Worm (Caenorhabditis elegans) whole organism, L3 larva: ENCODE measurements around the gene romo-1.

ENCODE experiments used
- ceh-82 ChIP-seq: fragments of 150-350 bp; optimal IDR thresholded peaks from 2 replicates; lab custom pipeline; 2014; ENCODE audit warnings: missing biosample characterization, missing genetic modification characterization
- egl-27 ChIP-seq: sonication (generic microtip); optimal IDR thresholded peaks from 4 replicates; lab custom pipeline; 2017; ENCODE audit warnings: missing biosample characterization, missing genetic modification reagents, missing genetic modification characterization
- fos-1 ChIP-seq: fragments of 150-350 bp; optimal IDR thresholded peaks from 2 replicates; lab custom pipeline; 2014; ENCODE audit warnings: missing biosample characterization, missing genetic modification characterization
- nhr-11 ChIP-seq: fragments of 150-350 bp; optimal IDR thresholded peaks from 2 replicates; lab custom pipeline; 2014; ENCODE audit warnings: missing biosample characterization, missing genetic modification characterization
- nhr-28 ChIP-seq: fragments of 150-350 bp; optimal IDR thresholded peaks from 2 replicates; lab custom pipeline; 2014; ENCODE audit warnings: missing biosample characterization, missing genetic modification characterization
- unc-62 ChIP-seq: fragments of 150-350 bp; sonication (generic microtip); optimal IDR thresholded peaks from 4 replicates; lab custom pipeline; 2014; ENCODE audit warnings: missing biosample characterization, missing genetic modification reagents, missing genetic modification characterization
- ztf-11 ChIP-seq: fragments of 150-350 bp; optimal IDR thresholded peaks from 2 replicates; lab custom pipeline; 2014; ENCODE audit warnings: missing biosample characterization, missing genetic modification characterization

ce11 chrII:13270776-13271175 lies 33.1 kb upstream of the romo-1 start, which contains the start of gene Y48C3A.5:
- TF ChIP-seq unc-62 (GFP tag; lab: Kevin White, UChicago) (no peak), nhr-28 (tag; lab: Kevin White, UChicago) (no peak), fos-1 (tag; lab: Kevin White, UChicago) (no peak), ceh-82 (tag; lab: Kevin White, UChicago) (no peak), ztf-11 (tag; lab: Kevin White, UChicago) (no peak), nhr-11 (no peak), egl-27 (tag; lab: Kevin White, UChicago) (no peak)
